Worm (Caenorhabditis elegans) whole organism, mixed stage, embryonic: Measurements from ENCODE around the gene atx-2.

Source experiments
- bed-3 ChIP-seq: fragments of 200-800 bp; sonication (Bioruptor generic); optimal IDR thresholded peaks from 3 replicates; lab custom pipeline; 2018; ENCODE audit warnings: mild to moderate bottlenecking, missing genetic modification characterization, moderate library complexity, missing compliant biosample characterization
- blmp-1 ChIP-seq: fragments of 150-350 bp; optimal IDR thresholded peaks from 2 replicates; lab custom pipeline; 2014; ENCODE audit warnings: missing biosample characterization, missing genetic modification characterization
- ceh-39 ChIP-seq: fragments of 150-350 bp; optimal IDR thresholded peaks from 2 replicates; lab custom pipeline; 2014; ENCODE audit warnings: missing biosample characterization, missing genetic modification characterization
- ceh-43 ChIP-seq: fragments of 200-800 bp; sonication (Bioruptor generic); optimal IDR thresholded peaks from 2 replicates; lab custom pipeline; 2018; ENCODE audit warnings: mild to moderate bottlenecking, missing genetic modification characterization, moderate library complexity, missing compliant biosample characterization
- ceh-83 ChIP-seq: fragments of 200-800 bp; sonication (Bioruptor generic); optimal IDR thresholded peaks from 2 replicates; lab custom pipeline; 2018; ENCODE audit warnings: mild to moderate bottlenecking, missing genetic modification characterization, missing compliant biosample characterization
- cnd-1 ChIP-seq: fragments of 200-800 bp; sonication (Bioruptor generic); optimal IDR thresholded peaks from 2 replicates; lab custom pipeline; 2018; ENCODE audit warnings: mild to moderate bottlenecking, missing genetic modification characterization, missing compliant biosample characterization
- drap-1 ChIP-seq: fragments of 200-800 bp; sonication (Bioruptor generic); optimal IDR thresholded peaks from 3 replicates; lab custom pipeline; 2018; ENCODE audit warnings: mild to moderate bottlenecking, missing genetic modification characterization, missing compliant biosample characterization
- elt-1 ChIP-seq: sonication (generic microtip); optimal IDR thresholded peaks from 2 replicates; lab custom pipeline; 2017; ENCODE audit warnings: missing genetic modification characterization, mild to moderate bottlenecking, missing compliant biosample characterization, antibody characterized with exemption, moderate library complexity, borderline replicate concordance; ENCODE audit not compliant: insufficient read depth
- elt-3 ChIP-seq: fragments of 150-350 bp; optimal IDR thresholded peaks from 2 replicates; lab custom pipeline; 2014; ENCODE audit warnings: missing biosample characterization, missing genetic modification characterization
- flh-1 ChIP-seq: fragments of 200-800 bp; sonication (Bioruptor generic); optimal IDR thresholded peaks from 2 replicates; lab custom pipeline; 2018; ENCODE audit warnings: mild to moderate bottlenecking, missing genetic modification characterization, moderate library complexity, missing compliant biosample characterization
- ham-2 ChIP-seq: fragments of 200-800 bp; sonication (Bioruptor generic); optimal IDR thresholded peaks from 2 replicates; lab custom pipeline; 2018; ENCODE audit warnings: mild to moderate bottlenecking, missing genetic modification characterization, missing compliant biosample characterization
- hlh-1 ChIP-seq: fragments of 150-350 bp; optimal IDR thresholded peaks from 2 replicates; lab custom pipeline; 2014; ENCODE audit warnings: missing biosample characterization, missing genetic modification reagents, missing genetic modification characterization
- lin-13 ChIP-seq: fragments of 150-350 bp; optimal IDR thresholded peaks from 2 replicates; lab custom pipeline; 2014; ENCODE audit warnings: missing biosample characterization, missing genetic modification characterization
- lin-32 ChIP-seq: fragments of 200-800 bp; sonication (Bioruptor generic); optimal IDR thresholded peaks from 2 replicates; lab custom pipeline; 2018; ENCODE audit warnings: mild to moderate bottlenecking, missing genetic modification characterization, missing compliant biosample characterization
- lsy-2 ChIP-seq: fragments of 150-350 bp; optimal IDR thresholded peaks from 2 replicates; lab custom pipeline; 2014; ENCODE audit warnings: missing biosample characterization, missing genetic modification characterization
- mab-5 ChIP-seq: fragments of 150-350 bp; optimal IDR thresholded peaks from 2 replicates; lab custom pipeline; 2014; ENCODE audit warnings: missing biosample characterization, missing genetic modification characterization
- mep-1 ChIP-seq: fragments of 150-350 bp; optimal IDR thresholded peaks from 2 replicates; lab custom pipeline; 2017; ENCODE audit warnings: missing biosample characterization, missing genetic modification reagents, missing genetic modification characterization, inconsistent platforms
- mls-2 ChIP-seq: sonication (generic microtip); optimal IDR thresholded peaks from 2 replicates; lab custom pipeline; 2016; ENCODE audit warnings: mild to moderate bottlenecking, missing genetic modification characterization, moderate library complexity, missing compliant biosample characterization
- nhr-2 ChIP-seq: fragments of 150-350 bp; optimal IDR thresholded peaks from 2 replicates; lab custom pipeline; 2014; ENCODE audit warnings: missing biosample characterization, missing genetic modification characterization
- nhr-237 ChIP-seq: fragments of 150-350 bp; optimal IDR thresholded peaks from 2 replicates; lab custom pipeline; 2014; ENCODE audit warnings: missing biosample characterization, missing genetic modification characterization
- nhr-28 ChIP-seq: fragments of 150-350 bp; optimal IDR thresholded peaks from 2 replicates; lab custom pipeline; 2014; ENCODE audit warnings: missing biosample characterization, missing genetic modification characterization
- nhr-76 ChIP-seq: sonication (generic microtip); optimal IDR thresholded peaks from 2 replicates; lab custom pipeline; 2017; ENCODE audit warnings: missing biosample characterization, missing genetic modification characterization
- pha-4 ChIP-seq: fragments of 150-350 bp; optimal IDR thresholded peaks from 2 replicates; lab custom pipeline; 2018; ENCODE audit warnings: missing biosample characterization, missing genetic modification reagents, missing genetic modification characterization
- sem-2 ChIP-seq: fragments of 200-800 bp; sonication (Bioruptor generic); optimal IDR thresholded peaks from 2 replicates; lab custom pipeline; 2018; ENCODE audit warnings: mild to moderate bottlenecking, missing genetic modification characterization, missing compliant biosample characterization
- snpc-4 ChIP-seq: fragments of 150-350 bp; optimal IDR thresholded peaks from 2 replicates; lab custom pipeline; 2014; ENCODE audit warnings: missing biosample characterization, missing genetic modification characterization
- sptf-1 ChIP-seq: sonication (generic microtip); optimal IDR thresholded peaks from 2 replicates; lab custom pipeline; 2017; ENCODE audit warnings: mild to moderate bottlenecking, missing genetic modification characterization, moderate library complexity, missing compliant biosample characterization
- tbx-8 ChIP-seq: fragments of 200-800 bp; sonication (Bioruptor generic); optimal IDR thresholded peaks from 2 replicates; lab custom pipeline; 2018; ENCODE audit warnings: mild to moderate bottlenecking, missing genetic modification characterization, moderate library complexity, missing compliant biosample characterization
- unc-120 ChIP-seq: sonication (generic microtip); optimal IDR thresholded peaks from 2 replicates; lab custom pipeline; 2017; ENCODE audit warnings: missing genetic modification characterization, missing compliant biosample characterization; ENCODE audit not compliant: poor library complexity, severe bottlenecking
- unc-39 ChIP-seq: fragments of 150-350 bp; optimal IDR thresholded peaks from 2 replicates; lab custom pipeline; 2014; ENCODE audit warnings: missing biosample characterization, missing genetic modification characterization
- unc-62 ChIP-seq: fragments of 150-350 bp; optimal IDR thresholded peaks from 2 replicates; lab custom pipeline; 2014; ENCODE audit warnings: missing biosample characterization, missing genetic modification reagents, missing genetic modification characterization
- zip-8 ChIP-seq: fragments of 150-350 bp; optimal IDR thresholded peaks from 2 replicates; lab custom pipeline; 2014; ENCODE audit warnings: missing biosample characterization, missing genetic modification characterization
- ztf-11 ChIP-seq: fragments of 150-350 bp; optimal IDR thresholded peaks from 2 replicates; lab custom pipeline; 2014; ENCODE audit warnings: missing biosample characterization, missing genetic modification characterization

The atx-2 gene

DNA sequence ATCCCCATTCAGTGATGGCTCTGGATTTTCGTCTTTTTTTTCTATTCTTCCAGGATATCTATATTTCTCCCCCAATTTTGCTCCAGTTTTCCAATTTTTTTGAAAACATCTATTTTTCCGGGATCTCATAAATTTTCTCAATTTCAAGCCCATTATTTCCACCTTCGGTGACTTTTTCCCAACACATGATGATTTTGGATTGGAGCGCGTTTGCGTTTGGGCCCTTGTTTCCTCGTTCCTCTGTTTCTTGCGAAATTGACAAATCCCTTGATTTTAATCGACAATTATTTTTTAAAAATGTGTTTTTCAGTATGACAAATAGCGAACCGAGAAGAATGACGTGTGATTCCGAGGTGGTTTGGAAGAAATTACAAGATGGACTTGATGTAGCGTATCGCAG is 9.7 kb downstream of the atx-2 start, which contains the start of gene cul-1:
Gene cul-1, plus strand, starts transcription at position 311 of the 400 bp plus-strand sequence.
- TF ChIP-seq hlh-1 (tag; lab: Kevin White, UChicago), result peak; percentile 43
- no peak for TF ChIP-seq lin-13 (tag; lab: Kevin White, UChicago)

- TF ChIP-seq nhr-237 (tag; lab: Kevin White, UChicago) (no peak), hlh-1 (tag; lab: Kevin White, UChicago) (no peak), mls-2 (tag; lab: Kevin White, UChicago) (no peak), snpc-4 (tag; lab: Kevin White, UChicago) (no peak), lin-32 (no peak), nhr-76 (tag; lab: Kevin White, UChicago) (no peak), tbx-8 (GFP tag; lab: Kevin White, UChicago) (no peak), elt-1 (tag; lab: Kevin White, UChicago) (no peak), elt-3 (no peak), sptf-1 (no peak), zip-8 (tag; lab: Kevin White, UChicago) (no peak), pha-4 (tag; lab: Kevin White, UChicago) (no peak), unc-120 (tag; lab: Kevin White, UChicago) (no peak), sem-2 (GFP tag; lab: Kevin White, UChicago) (no peak), ham-2 (no peak), lsy-2 (no peak), drap-1 (no peak), unc-39 (no peak), nhr-28 (tag; lab: Kevin White, UChicago) (no peak), ceh-83 (GFP tag; lab: Kevin White, UChicago) (no peak)
Observed at ce11 chrIII:10474945-10475344, 13.8 kb downstream of the atx-2 start, which contains the start of gene D2045.9. TSS of gene D2045.9 (plus strand) at chrIII:10475245.

ce11 chrIII:10479180-10479579 is 18.0 kb downstream of the atx-2 start, which contains the start of gene D2045.7:
TSS of gene D2045.7 (plus strand) at chrIII:10479480.
- no peak for TF ChIP-seq lin-13 (tag; lab: Kevin White, UChicago)
- no peak for TF ChIP-seq zip-8 (tag; lab: Kevin White, UChicago)
- no peak for TF ChIP-seq mep-1
- TF ChIP-seq nhr-2, result no peak
- TF ChIP-seq mab-5 (tag; lab: Kevin White, UChicago), result no peak
- TF ChIP-seq lin-32, result no peak
- TF ChIP-seq hlh-1 (tag; lab: Kevin White, UChicago), result no peak
- no peak for TF ChIP-seq ceh-43 (GFP tag; lab: Kevin White, UChicago)
- TF ChIP-seq tbx-8 (GFP tag; lab: Kevin White, UChicago), result no peak
- TF ChIP-seq pha-4 (tag; lab: Kevin White, UChicago), result no peak
- no peak for TF ChIP-seq sem-2 (GFP tag; lab: Kevin White, UChicago)
- TF ChIP-seq unc-120 (tag; lab: Kevin White, UChicago), result no peak
- no peak for TF ChIP-seq cnd-1 (tag; lab: Kevin White, UChicago)
- TF ChIP-seq blmp-1 (tag; lab: Kevin White, UChicago), result no peak
- TF ChIP-seq mls-2 (tag; lab: Kevin White, UChicago), result no peak
- TF ChIP-seq nhr-76 (tag; lab: Kevin White, UChicago), result no peak
- TF ChIP-seq ham-2, result no peak
- TF ChIP-seq unc-39, result no peak
- TF ChIP-seq unc-62 (GFP tag; lab: Kevin White, UChicago), result no peak

ce11 chrIII:10481497-10481896 is 20.3 kb downstream of the atx-2 start:
- TF ChIP-seq nhr-2 (no peak), ceh-39 (no peak), bed-3 (no peak), nhr-28 (tag; lab: Kevin White, UChicago) (no peak), pha-4 (tag; lab: Kevin White, UChicago) (no peak), ztf-11 (tag; lab: Kevin White, UChicago) (no peak)

ce11 chrIII:10481988-10482387 is 20.8 kb downstream of the atx-2 start, which contains the start of gene D2045.8:
TSS of gene D2045.8 (plus strand) at chrIII:10482288.
- TF ChIP-seq mab-5 (tag; lab: Kevin White, UChicago) (no peak), lin-13 (tag; lab: Kevin White, UChicago) (no peak), hlh-1 (tag; lab: Kevin White, UChicago) (no peak), unc-120 (tag; lab: Kevin White, UChicago) (no peak), sem-2 (GFP tag; lab: Kevin White, UChicago) (no peak), flh-1 (no peak), ceh-39 (no peak), mep-1 (no peak), unc-39 (no peak), elt-3 (no peak), ztf-11 (tag; lab: Kevin White, UChicago) (no peak), sptf-1 (no peak), bed-3 (no peak)
